Worm (Caenorhabditis elegans): ENCODE data around the gene F59B2.9.

DNA sequence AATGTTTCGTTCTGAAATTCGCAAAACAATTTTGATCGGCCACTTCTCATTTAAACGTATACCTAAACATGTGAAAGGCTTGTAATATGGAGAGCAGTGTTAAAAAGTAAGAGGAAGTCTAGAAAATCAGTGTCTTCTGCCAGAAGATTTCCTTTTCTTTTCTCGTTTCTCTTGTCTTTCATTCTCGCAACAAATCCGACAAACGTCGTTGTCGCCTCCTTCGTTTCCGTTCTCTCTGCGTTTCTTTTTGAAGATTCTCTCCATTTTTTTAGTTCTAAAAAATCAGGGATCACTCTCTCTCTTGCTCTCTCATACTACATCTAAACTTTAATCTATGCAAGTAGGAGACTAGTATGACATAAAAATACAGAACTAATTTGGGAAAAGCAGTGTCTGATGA, 35.1 kb upstream of the F59B2.9 start:
- TF ChIP-seq ztf-11 (tag; optimal IDR thresholded peaks at IDR 0.05) (no peak), nhr-10 (tag; optimal IDR thresholded peaks at IDR 0.05) (no peak)

Data from whole organism, L2 larva.